Worm (Caenorhabditis elegans) whole organism, L4 larva: Measurements from ENCODE around the gene msp-40.

ENCODE experiments used
- F10B5.3 ChIP-seq: sonication (generic microtip); optimal IDR thresholded peaks from 2 replicates; lab custom pipeline; 2016; ENCODE audit warnings: mild to moderate bottlenecking, missing genetic modification characterization, missing compliant biosample characterization
- F37D6.2 ChIP-seq: sonication (generic microtip); optimal IDR thresholded peaks from 2 replicates; lab custom pipeline; 2016; ENCODE audit warnings: mild to moderate bottlenecking, missing genetic modification characterization, missing compliant biosample characterization
- T20F7.1 ChIP-seq: fragments of 200-800 bp; sonication (Bioruptor generic); optimal IDR thresholded peaks from 2 replicates; lab custom pipeline; 2018; ENCODE audit warnings: mild to moderate bottlenecking, missing genetic modification characterization, missing compliant biosample characterization
- ZK337.2 ChIP-seq: fragments of 200-800 bp; sonication (Bioruptor generic); IDR thresholded peaks from 2 replicates; pipeline ENCODE4 v1.3.6; 2022; ENCODE audit warnings: missing genetic modification reagents, missing genetic modification characterization, missing compliant biosample characterization
- ceh-28 ChIP-seq: fragments of 150-350 bp; optimal IDR thresholded peaks from 2 replicates; lab custom pipeline; 2014; ENCODE audit warnings: missing biosample characterization, missing genetic modification reagents, missing genetic modification characterization
- ceh-44 ChIP-seq: fragments of 200-800 bp; sonication (Bioruptor generic); IDR thresholded peaks from 2 replicates; pipeline ENCODE4 v1.3.6; 2022; ENCODE audit warnings: missing genetic modification reagents, missing genetic modification characterization, missing compliant biosample characterization
- ceh-82 ChIP-seq: sonication (generic microtip); optimal IDR thresholded peaks from 2 replicates; lab custom pipeline; 2017; ENCODE audit warnings: missing biosample characterization, missing genetic modification characterization
- ces-1 ChIP-seq: fragments of 150-350 bp; sonication (generic microtip); optimal IDR thresholded peaks from 4 replicates; lab custom pipeline; 2014; ENCODE audit warnings: missing biosample characterization, missing genetic modification reagents, missing genetic modification characterization
- dmd-8 ChIP-seq: fragments of 200-800 bp; sonication (Bioruptor generic); IDR thresholded peaks from 2 replicates; pipeline ENCODE4 v1.3.6; 2022; ENCODE audit warnings: missing genetic modification characterization, missing compliant biosample characterization
- dpl-1 ChIP-seq: fragments of 150-350 bp; optimal IDR thresholded peaks from 2 replicates; lab custom pipeline; 2014; ENCODE audit warnings: missing biosample characterization, missing genetic modification reagents, missing genetic modification characterization
- duxl-1 ChIP-seq: sonication (generic microtip); optimal IDR thresholded peaks from 2 replicates; lab custom pipeline; 2016; ENCODE audit warnings: mild to moderate bottlenecking, missing genetic modification characterization, moderate library complexity, missing compliant biosample characterization; ENCODE audit not compliant: poor library complexity
- dve-1 ChIP-seq: sonication (generic microtip); optimal IDR thresholded peaks from 2 replicates; lab custom pipeline; 2017; ENCODE audit warnings: antibody characterized with exemption, mild to moderate bottlenecking, missing genetic modification characterization, missing compliant biosample characterization; ENCODE audit not compliant: insufficient read depth
- fkh-10 ChIP-seq: fragments of 150-350 bp; optimal IDR thresholded peaks from 2 replicates; lab custom pipeline; 2014; ENCODE audit warnings: missing biosample characterization, missing genetic modification reagents, missing genetic modification characterization
- fos-1 ChIP-seq: fragments of 150-350 bp; optimal IDR thresholded peaks from 2 replicates; lab custom pipeline; 2014; ENCODE audit warnings: missing biosample characterization, missing genetic modification characterization
- gei-8 ChIP-seq: fragments of 200-800 bp; sonication (Bioruptor generic); optimal IDR thresholded peaks from 2 replicates; lab custom pipeline; 2018; ENCODE audit warnings: mild to moderate bottlenecking, missing genetic modification characterization, missing compliant biosample characterization
- hlh-11 ChIP-seq: fragments of 200-800 bp; sonication (Bioruptor generic); optimal IDR thresholded peaks from 2 replicates; lab custom pipeline; 2018; ENCODE audit warnings: mild to moderate bottlenecking, missing genetic modification characterization, missing compliant biosample characterization
- lin-15B ChIP-seq: fragments of 150-350 bp; sonication (generic microtip); optimal IDR thresholded peaks from 3 replicates; lab custom pipeline; 2014; ENCODE audit warnings: missing biosample characterization, missing genetic modification characterization
- lsy-2 ChIP-seq, 2 experiments: fragments of 150-350 bp in 1 of 2; sonication (generic microtip) in 1 of 2; optimal IDR thresholded peaks; 2 replicates each; lab custom pipeline; 2014 to 2017; ENCODE audit warnings: missing biosample characterization in 2 of 2, missing genetic modification characterization in 2 of 2
- madf-9 ChIP-seq: fragments of 200-800 bp; sonication (Bioruptor generic); conservative IDR thresholded peaks from 2 replicates; pipeline ENCODE4 v1.3.6; 2022; ENCODE audit warnings: missing genetic modification reagents, missing genetic modification characterization, missing compliant biosample characterization
- mdt-29 ChIP-seq: fragments of 200-800 bp; sonication (Bioruptor generic); IDR thresholded peaks from 2 replicates; pipeline ENCODE4 v1.3.6; 2022; ENCODE audit warnings: missing genetic modification reagents, missing genetic modification characterization, missing compliant biosample characterization
- mxl-2 ChIP-seq: fragments of 200-800 bp; sonication (Bioruptor generic); conservative IDR thresholded peaks from 2 replicates; pipeline ENCODE4 v1.3.6; 2022; ENCODE audit warnings: missing genetic modification reagents, missing genetic modification characterization, missing compliant biosample characterization
- mxl-3 ChIP-seq: fragments of 200-800 bp; sonication (Bioruptor generic); optimal IDR thresholded peaks from 2 replicates; lab custom pipeline; 2018; ENCODE audit warnings: mild to moderate bottlenecking, missing genetic modification characterization, missing compliant biosample characterization
- nhr-25 ChIP-seq: sonication (generic microtip); optimal IDR thresholded peaks from 2 replicates; lab custom pipeline; 2017; ENCODE audit warnings: missing genetic modification characterization, mild to moderate bottlenecking, missing compliant biosample characterization, antibody characterized with exemption, moderate library complexity, borderline replicate concordance; ENCODE audit not compliant: insufficient read depth
- nhr-28 ChIP-seq: fragments of 150-350 bp; optimal IDR thresholded peaks from 2 replicates; lab custom pipeline; 2014; ENCODE audit warnings: missing biosample characterization, missing genetic modification characterization
- nhr-48 ChIP-seq: sonication (generic microtip); optimal IDR thresholded peaks from 2 replicates; lab custom pipeline; 2016; ENCODE audit warnings: mild to moderate bottlenecking, missing genetic modification characterization, missing compliant biosample characterization
- rbr-2 ChIP-seq: sonication (generic microtip); optimal IDR thresholded peaks from 2 replicates; lab custom pipeline; 2016; ENCODE audit warnings: missing genotype, missing genetic modification characterization, missing compliant biosample characterization
- saeg-2 ChIP-seq: fragments of 200-800 bp; sonication (Bioruptor generic); IDR thresholded peaks from 2 replicates; pipeline ENCODE4 v1.3.6; 2022; ENCODE audit warnings: missing genetic modification reagents, missing genetic modification characterization, missing compliant biosample characterization
- snpc-4 ChIP-seq: fragments of 150-350 bp; optimal IDR thresholded peaks from 2 replicates; lab custom pipeline; 2014; ENCODE audit warnings: missing biosample characterization, missing genetic modification characterization
- ztf-7 ChIP-seq: fragments of 150-350 bp; optimal IDR thresholded peaks from 2 replicates; lab custom pipeline; 2014; ENCODE audit warnings: missing biosample characterization, missing genetic modification characterization

The msp-40 gene

DNA sequence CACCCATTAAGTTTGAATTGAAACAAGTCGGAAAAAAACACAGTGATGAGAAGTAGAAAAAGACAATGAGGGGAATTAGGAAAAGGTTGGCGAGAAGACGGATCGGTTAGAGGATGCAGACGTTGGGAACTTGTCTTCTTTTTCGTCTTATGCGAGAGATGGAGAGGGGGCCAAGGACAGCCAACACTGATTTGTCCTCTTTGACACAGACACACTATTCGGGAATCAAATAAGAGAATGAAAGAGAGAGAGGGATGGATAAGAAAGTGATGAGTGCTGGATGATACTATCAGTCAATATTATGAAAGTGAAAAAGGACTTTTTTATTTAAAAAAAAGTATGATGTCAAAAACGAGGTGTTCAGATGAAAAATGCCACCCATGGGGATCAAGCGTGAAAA is 3.5 kb upstream of the msp-40 start, which contains the start of gene lact-5:
Gene lact-5, minus strand, starts transcription at position 1 of the 400 bp plus-strand sequence.
- TF ChIP-seq nhr-48 (tag; lab: Kevin White, UChicago) = peak; percentile 46
- peak; percentile 22 for TF ChIP-seq mxl-3 (GFP tag; lab: Kevin White, UChicago)
- no peak for TF ChIP-seq ceh-28 (tag; lab: Kevin White, UChicago)
- TF ChIP-seq snpc-4 (tag; lab: Kevin White, UChicago) = no peak
- TF ChIP-seq nhr-28 (tag; lab: Kevin White, UChicago) = peak; percentile 64

DNA sequence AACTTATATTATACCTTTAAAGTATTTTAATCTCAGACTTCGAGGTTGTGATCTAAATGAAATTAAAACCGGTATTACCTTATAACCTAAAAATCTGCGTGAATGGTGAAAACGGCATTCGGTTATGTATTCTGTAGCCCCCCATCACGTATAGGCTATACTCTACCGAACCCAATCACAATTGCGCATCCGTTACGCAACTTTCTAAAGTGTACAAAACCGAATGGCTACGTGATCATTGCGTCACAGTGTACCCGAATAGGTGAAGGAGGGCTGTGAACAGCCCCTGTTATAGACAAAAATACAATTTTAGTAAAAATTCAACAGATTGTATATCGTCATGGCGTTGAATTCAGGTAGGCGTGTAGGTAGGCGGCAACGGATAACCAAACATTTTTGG is 2.6 kb upstream of the msp-40 start:
- TF ChIP-seq dve-1 (tag; lab: Kevin White, UChicago) (no peak), nhr-28 (tag; lab: Kevin White, UChicago) (peak; percentile 87)

- TF ChIP-seq rbr-2 (tag; lab: Kevin White, UChicago) (peak; percentile 38), ztf-7 (tag; lab: Kevin White, UChicago) (no peak), T20F7.1 (GFP tag; lab: Kevin White, UChicago) (peak; percentile 58), ceh-44 (GFP tag; lab: Robert Waterston, UW) (no peak), saeg-2 (no peak), dpl-1 (GFP tag; lab: Kevin White, UChicago) (peak; percentile 96)
These were observed 2.8 kb downstream of the msp-40 start, which contains the start of the genes fbxb-88 and tbck-1 for ce11 chrII:4827734-4828609. TSS of gene fbxb-88 (minus strand) at chrII:4827884. TSS of gene tbck-1 (plus strand) at chrII:4828559.

ce11 chrII:4834761-4835160 is 9.5 kb downstream of the msp-40 start, which contains the start of the genes C33F10.11 and C33F10.1:
TSS of gene C33F10.11 (minus strand) at chrII:4834861.
TSS of gene C33F10.1 (plus strand) at chrII:4835023.
- TF ChIP-seq ces-1 (GFP tag; lab: Kevin White, UChicago) (no peak), mdt-29 (GFP tag; lab: Robert Waterston, UW) (no peak), ceh-82 (tag; lab: Kevin White, UChicago) (no peak), F10B5.3 (tag; lab: Kevin White, UChicago) (no peak), madf-9 (GFP tag; lab: Robert Waterston, UW) (no peak), mxl-2 (GFP tag; lab: Robert Waterston, UW) (no peak), lin-15B (no peak), fkh-10 (GFP tag; lab: Kevin White, UChicago) (no peak), fos-1 (tag; lab: Kevin White, UChicago) (no peak), lsy-2 (tag; optimal IDR thresholded peaks at IDR 0.05; lab: Kevin White, UChicago) (no peak), dpl-1 (GFP tag; lab: Kevin White, UChicago) (no peak), rbr-2 (tag; lab: Kevin White, UChicago) (no peak), dve-1 (tag; lab: Kevin White, UChicago) (no peak), F37D6.2 (tag; lab: Kevin White, UChicago) (no peak), gei-8 (GFP tag; lab: Kevin White, UChicago) (no peak), dmd-8 (no peak), duxl-1 (tag; lab: Kevin White, UChicago) (no peak)

DNA sequence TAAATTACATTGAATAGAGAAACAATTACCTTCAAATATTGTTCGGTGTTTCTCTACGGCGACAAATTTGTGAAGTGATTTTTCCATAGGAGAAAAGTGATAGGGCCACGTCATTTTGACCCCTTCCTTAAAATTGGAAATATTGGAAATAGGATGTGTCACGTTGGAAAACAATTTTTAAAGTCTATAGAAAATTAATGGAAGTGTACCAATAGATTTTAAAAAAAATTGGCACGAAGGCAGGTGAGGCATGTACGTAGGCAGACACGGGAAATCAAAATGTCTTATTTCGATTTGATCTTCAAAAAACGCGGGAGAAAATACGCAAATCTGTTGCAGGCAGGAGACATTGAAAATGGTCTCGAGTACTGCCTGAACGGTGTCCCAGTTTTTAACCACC is 12.4 kb downstream of the msp-40 start, which contains the start of gene C33F10.12:
Gene C33F10.12, minus strand, starts transcription at position 101 of the 400 bp plus-strand sequence.
- no peak for TF ChIP-seq ZK337.2 (GFP tag; lab: Robert Waterston, UW)
- no peak for TF ChIP-seq hlh-11 (tag; lab: Kevin White, UChicago)
- no peak for TF ChIP-seq nhr-25 (tag; lab: Kevin White, UChicago)
- TF ChIP-seq F37D6.2 (tag; lab: Kevin White, UChicago) = no peak
